Worm (Caenorhabditis elegans) whole organism, L4 larva: ENCODE results near the gene M176.4.

Source experiments
- D1046.2 ChIP-seq: fragments of 200-800 bp; sonication (Bioruptor generic); IDR thresholded peaks from 2 replicates; pipeline ENCODE4 v1.3.6; 2022; ENCODE audit warnings: missing genetic modification characterization, missing compliant biosample characterization
- F26F4.8 ChIP-seq: fragments of 200-800 bp; sonication (Bioruptor generic); conservative IDR thresholded peaks from 2 replicates; pipeline ENCODE4 v1.3.6; 2022; ENCODE audit warnings: missing genetic modification characterization, missing compliant biosample characterization
- F37D6.2 ChIP-seq: sonication (generic microtip); optimal IDR thresholded peaks from 2 replicates; lab custom pipeline; 2016; ENCODE audit warnings: mild to moderate bottlenecking, missing genetic modification characterization, missing compliant biosample characterization
- F44E2.7 ChIP-seq: fragments of 200-800 bp; sonication (Bioruptor generic); IDR thresholded peaks from 2 replicates; pipeline ENCODE4 v2.1.2; 2022; ENCODE audit warnings: missing genetic modification characterization, missing compliant biosample characterization
- Y105C5A.15 ChIP-seq: fragments of 200-800 bp; sonication (Bioruptor generic); IDR thresholded peaks from 2 replicates; pipeline ENCODE4 v1.3.6; 2022; ENCODE audit warnings: missing genetic modification characterization, missing compliant biosample characterization
- ZK337.2 ChIP-seq: fragments of 200-800 bp; sonication (Bioruptor generic); IDR thresholded peaks from 2 replicates; pipeline ENCODE4 v1.3.6; 2022; ENCODE audit warnings: missing genetic modification reagents, missing genetic modification characterization, missing compliant biosample characterization
- aha-1 ChIP-seq: fragments of 150-350 bp; peaks from one replicate; lab custom pipeline; 2014; ENCODE audit warnings: missing biosample characterization, missing genetic modification characterization
- ama-1 ChIP-seq: fragments of 150-350 bp; optimal IDR thresholded peaks from 2 replicates; lab custom pipeline; 2014; ENCODE audit warnings: inconsistent platforms, mixed read lengths
- attf-4 ChIP-seq: sonication (generic microtip); optimal IDR thresholded peaks from 3 replicates; lab custom pipeline; 2017; ENCODE audit warnings: missing biosample characterization, missing genetic modification characterization
- ceh-28 ChIP-seq: fragments of 150-350 bp; optimal IDR thresholded peaks from 2 replicates; lab custom pipeline; 2014; ENCODE audit warnings: missing biosample characterization, missing genetic modification reagents, missing genetic modification characterization
- ceh-82 ChIP-seq: sonication (generic microtip); optimal IDR thresholded peaks from 2 replicates; lab custom pipeline; 2017; ENCODE audit warnings: missing biosample characterization, missing genetic modification characterization
- daf-12 ChIP-seq: fragments of 150-350 bp; optimal IDR thresholded peaks from 2 replicates; lab custom pipeline; 2014; ENCODE audit warnings: missing biosample characterization, missing genetic modification reagents, missing genetic modification characterization
- daf-19 ChIP-seq: fragments of 200-800 bp; sonication (Bioruptor generic); conservative IDR thresholded peaks from 2 replicates; pipeline ENCODE4 v1.3.6; 2022; ENCODE audit warnings: missing genetic modification characterization, missing compliant biosample characterization
- dmd-6 ChIP-seq: fragments of 200-800 bp; sonication (Bioruptor generic); IDR thresholded peaks from 2 replicates; pipeline ENCODE4 v1.3.6; 2022; ENCODE audit warnings: missing genetic modification reagents, missing genetic modification characterization, missing compliant biosample characterization
- dmd-8 ChIP-seq: fragments of 200-800 bp; sonication (Bioruptor generic); IDR thresholded peaks from 2 replicates; pipeline ENCODE4 v1.3.6; 2022; ENCODE audit warnings: missing genetic modification characterization, missing compliant biosample characterization
- fos-1 ChIP-seq: fragments of 150-350 bp; optimal IDR thresholded peaks from 2 replicates; lab custom pipeline; 2014; ENCODE audit warnings: missing biosample characterization, missing genetic modification characterization
- gei-8 ChIP-seq: fragments of 200-800 bp; sonication (Bioruptor generic); optimal IDR thresholded peaks from 2 replicates; lab custom pipeline; 2018; ENCODE audit warnings: mild to moderate bottlenecking, missing genetic modification characterization, missing compliant biosample characterization
- lim-7 ChIP-seq: fragments of 200-800 bp; sonication (Bioruptor generic); IDR thresholded peaks from 2 replicates; pipeline ENCODE4 v1.3.6; 2022; ENCODE audit warnings: missing genetic modification characterization, missing compliant biosample characterization
- lin-29 ChIP-seq: fragments of 200-800 bp; sonication (Bioruptor generic); IDR thresholded peaks from 2 replicates; pipeline ENCODE4 v1.3.6; 2022; ENCODE audit warnings: missing genetic modification reagents, missing genetic modification characterization, missing compliant biosample characterization
- lin-39 ChIP-seq: fragments of 150-350 bp; optimal IDR thresholded peaks from 2 replicates; lab custom pipeline; 2014; ENCODE audit warnings: missing biosample characterization, missing genetic modification reagents, missing genetic modification characterization
- madf-5 ChIP-seq, 2 experiments: fragments of 200-800 bp; sonication (Bioruptor generic); IDR thresholded peaks; 2 replicates each; pipeline ENCODE4 v1.3.6; 2022; ENCODE audit warnings: missing compliant biosample characterization in 2 of 2, missing genetic modification characterization in 2 of 2
- mdl-1 ChIP-seq, 2 experiments: fragments of 150-350 bp in 1 of 2; sonication (generic microtip) in 1 of 2; optimal IDR thresholded peaks; 2 replicates each; lab custom pipeline; 2014 to 2017; ENCODE audit warnings: missing biosample characterization in 2 of 2, missing genetic modification characterization in 2 of 2
- mxl-2 ChIP-seq: fragments of 200-800 bp; sonication (Bioruptor generic); conservative IDR thresholded peaks from 2 replicates; pipeline ENCODE4 v1.3.6; 2022; ENCODE audit warnings: missing genetic modification reagents, missing genetic modification characterization, missing compliant biosample characterization
- nhr-10 ChIP-seq: fragments of 150-350 bp; optimal IDR thresholded peaks from 2 replicates; lab custom pipeline; 2014; ENCODE audit warnings: missing biosample characterization, missing genetic modification characterization
- nhr-102 ChIP-seq: sonication (generic microtip); optimal IDR thresholded peaks from 2 replicates; lab custom pipeline; 2016; ENCODE audit warnings: mild to moderate bottlenecking, missing genetic modification characterization, moderate library complexity, missing compliant biosample characterization
- nhr-28 ChIP-seq: fragments of 150-350 bp; optimal IDR thresholded peaks from 2 replicates; lab custom pipeline; 2014; ENCODE audit warnings: missing biosample characterization, missing genetic modification characterization
- nhr-41 ChIP-seq: fragments of 200-800 bp; sonication (Bioruptor generic); IDR thresholded peaks from 2 replicates; pipeline ENCODE4 v1.3.6; 2022; ENCODE audit warnings: missing genetic modification reagents, missing genetic modification characterization, missing compliant biosample characterization
- nhr-6 ChIP-seq: fragments of 150-350 bp; optimal IDR thresholded peaks from 2 replicates; lab custom pipeline; 2014; ENCODE audit warnings: missing biosample characterization, missing genetic modification characterization
- pha-4 ChIP-seq, 2 experiments: fragments of 150-350 bp in 1 of 2; fragments of 200-800 bp in 1 of 2; sonication (Bioruptor generic) in 1 of 2; IDR thresholded peaks in 1 of 2; optimal IDR thresholded peaks in 1 of 2; 2 replicates each; pipeline versions ENCODE4 v1.3.6 to Lab custom; 2014 to 2022; ENCODE audit warnings: missing genetic modification characterization in 2 of 2, missing genetic modification reagents in 2 of 2, missing biosample characterization in 1 of 2, missing compliant biosample characterization in 1 of 2
- pqm-1 ChIP-seq: sonication (generic microtip); optimal IDR thresholded peaks from 2 replicates; lab custom pipeline; 2017; ENCODE audit warnings: missing biosample characterization, missing genetic modification characterization
- rbr-2 ChIP-seq: sonication (generic microtip); optimal IDR thresholded peaks from 2 replicates; lab custom pipeline; 2016; ENCODE audit warnings: missing genotype, missing genetic modification characterization, missing compliant biosample characterization
- saeg-2 ChIP-seq: fragments of 200-800 bp; sonication (Bioruptor generic); IDR thresholded peaks from 2 replicates; pipeline ENCODE4 v1.3.6; 2022; ENCODE audit warnings: missing genetic modification reagents, missing genetic modification characterization, missing compliant biosample characterization
- unc-130 ChIP-seq: sonication (generic microtip); optimal IDR thresholded peaks from 2 replicates; lab custom pipeline; 2016; ENCODE audit warnings: missing genetic modification reagents, missing genetic modification characterization, missing compliant biosample characterization
- unc-62 ChIP-seq, 3 experiments: fragments of 150-350 bp in 1 of 3; sonication (generic microtip); optimal IDR thresholded peaks in 2 of 3; peaks in 1 of 3; 1 replicate in 1 of 3; 2 replicates in 2 of 3; lab custom pipeline; 2014 to 2017; ENCODE audit warnings: missing biosample characterization in 3 of 3, missing genetic modification characterization in 3 of 3, missing genetic modification reagents in 3 of 3, missing genotype in 1 of 3
- zag-1 ChIP-seq: fragments of 150-350 bp; optimal IDR thresholded peaks from 2 replicates; lab custom pipeline; 2014; ENCODE audit warnings: missing biosample characterization, missing genetic modification characterization
- zip-11 ChIP-seq: fragments of 200-800 bp; sonication (Bioruptor generic); IDR thresholded peaks from 2 replicates; pipeline ENCODE4 v1.3.6; 2022; ENCODE audit warnings: missing genetic modification characterization, missing compliant biosample characterization

Gene M176.4

DNA sequence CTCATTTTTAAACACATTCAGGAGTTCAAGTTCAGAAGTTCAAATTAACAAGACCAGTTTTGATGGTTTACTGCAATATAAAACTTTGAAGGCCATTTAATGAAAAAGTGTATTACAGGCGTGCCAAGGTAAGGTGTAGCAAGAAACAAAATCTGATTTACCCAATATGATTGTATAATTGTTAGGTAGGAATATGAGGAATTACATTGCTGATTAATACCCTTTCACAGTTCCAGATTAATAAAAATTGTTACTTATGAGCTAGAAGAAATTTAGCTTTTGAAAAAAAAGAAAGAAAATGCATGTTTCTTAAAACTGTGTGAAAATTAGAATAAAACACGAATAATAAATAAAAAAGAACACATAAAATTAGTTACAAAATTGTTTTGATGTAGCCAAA is 15.4 kb downstream of the M176.4 start, which contains the start of gene kin-15:
TSS of gene kin-15 (minus strand) at position 101 of the 400 bp plus-strand sequence.
- TF ChIP-seq saeg-2 (GFP tag; lab: Robert Waterston, UW) (no peak), mxl-2 (GFP tag; lab: Robert Waterston, UW) (no peak), nhr-41 (GFP tag; lab: Robert Waterston, UW) (no peak), rbr-2 (no peak), daf-12 (no peak), gei-8 (GFP tag; lab: Kevin White, UChicago) (no peak), dmd-8 (GFP tag; lab: Robert Waterston, UW) (no peak), D1046.2 (GFP tag; lab: Robert Waterston, UW) (no peak), zag-1 (tag; lab: Kevin White, UChicago) (no peak), nhr-10 (no peak), lim-7 (GFP tag; lab: Robert Waterston, UW) (no peak), ama-1 (lab: Kevin White, UChicago) (no peak), F44E2.7 (GFP tag; lab: Robert Waterston, UW) (no peak), unc-62 (GFP tag; optimal IDR thresholded peaks at IDR 0.05 in 1 of 2; lab: Kevin White, UChicago) (no peak), unc-62 (tag; optimal IDR thresholded peaks at IDR 0.05; lab: Kevin White, UChicago) (no peak), dmd-6 (GFP tag; lab: Robert Waterston, UW) (no peak), aha-1 (no peak)

DNA sequence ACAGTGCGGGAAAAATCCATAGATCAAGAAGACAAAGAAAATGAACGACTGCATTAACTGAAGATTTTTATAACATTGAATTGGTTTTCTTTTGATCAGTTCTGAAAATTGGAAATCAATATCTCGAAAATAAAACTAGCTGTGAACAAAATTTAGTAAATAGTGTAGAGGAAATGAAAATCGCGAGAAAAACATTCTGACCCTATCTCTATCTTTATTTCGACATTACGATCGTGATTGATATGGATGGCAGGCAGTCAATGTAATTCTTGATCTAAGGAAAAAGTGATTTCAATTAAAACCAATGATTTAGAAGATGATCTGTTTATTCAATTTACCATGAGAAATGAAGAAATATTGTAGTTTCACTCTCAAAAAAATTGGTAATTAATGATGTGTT is 17.8 kb downstream of the M176.4 start, which contains the start of gene kin-16:
TSS of gene kin-16 (minus strand) at position 101 of the 400 bp plus-strand sequence.
- TF ChIP-seq zag-1 (tag; lab: Kevin White, UChicago) (no peak), F26F4.8 (no peak), nhr-10 (no peak), nhr-6 (no peak), fos-1 (tag; lab: Kevin White, UChicago) (no peak), lin-39 (tag; lab: Kevin White, UChicago) (no peak), Y105C5A.15 (GFP tag; lab: Robert Waterston, UW) (no peak)

- TF ChIP-seq F37D6.2 (tag; lab: Kevin White, UChicago) (no peak), ceh-82 (no peak), attf-4 (no peak), zip-11 (no peak), madf-5 (GFP tag; IDR thresholded peaks at IDR 0.05; lab: Robert Waterston, UW) (no peak), nhr-41 (GFP tag; lab: Robert Waterston, UW) (no peak), ZK337.2 (GFP tag; lab: Robert Waterston, UW) (no peak), unc-130 (no peak), daf-19 (no peak), lin-29 (GFP tag; lab: Robert Waterston, UW) (no peak), F26F4.8 (no peak), pqm-1 (tag; lab: Kevin White, UChicago) (no peak), unc-62 (GFP tag; optimal IDR thresholded peaks at IDR 0.05 in 1 of 2; lab: Kevin White, UChicago) (no peak), unc-62 (tag; optimal IDR thresholded peaks at IDR 0.05; lab: Kevin White, UChicago) (no peak), nhr-102 (no peak)
Observed at ce11 chrII:9438227-9438626, 20.1 kb downstream of the M176.4 start, which contains the start of gene chil-13. chil-13 (minus strand) TSS chrII:9438327.

- TF ChIP-seq nhr-102 (no peak), ceh-28 (tag; lab: Kevin White, UChicago) (no peak), lin-39 (tag; lab: Kevin White, UChicago) (no peak), unc-62 (GFP tag; optimal IDR thresholded peaks at IDR 0.05 in 1 of 2; lab: Kevin White, UChicago) (peak in 1 of 2 experiments; percentile 91), unc-62 (tag; optimal IDR thresholded peaks at IDR 0.05; lab: Kevin White, UChicago) (no peak), nhr-28 (tag; lab: Kevin White, UChicago) (no peak), nhr-10 (no peak), pha-4 (GFP tag; IDR thresholded peaks at IDR 0.05; lab: Robert Waterston, UW) (no peak), pha-4 (tag; optimal IDR thresholded peaks at IDR 0.05; lab: Kevin White, UChicago) (no peak), mdl-1 (tag; optimal IDR thresholded peaks at IDR 0.05; lab: Kevin White, UChicago) (no peak), pqm-1 (tag; lab: Kevin White, UChicago) (no peak), aha-1 (peak; percentile 3)
Observed at ce11 chrII:9438853-9439252, 20.7 kb downstream of the M176.4 start.
